Fruit fly (Drosophila melanogaster) whole organism, pupa: ENCODE results near the gene Nrg.

ENCODE experiments used
- CG10348 ChIP-seq: fragments of 200-800 bp; sonication (Bioruptor generic); IDR thresholded peaks from 2 replicates; pipeline ENCODE4 v1.3.6; 2022; ENCODE audit warnings: missing biosample characterization, missing genetic modification characterization
- CG12605 ChIP-seq: fragments of 200-800 bp; sonication (Bioruptor generic); IDR thresholded peaks from 2 replicates; pipeline ENCODE4 v1.3.6; 2022; ENCODE audit warnings: missing biosample characterization, missing genetic modification characterization
- CG13204 ChIP-seq: fragments of 200-800 bp; sonication (Bioruptor generic); optimal IDR thresholded peaks from 2 replicates; lab custom pipeline; 2018; ENCODE audit warnings: missing biosample characterization, mild to moderate bottlenecking, missing genetic modification characterization, moderate library complexity
- CG14655 ChIP-seq: fragments of 200-800 bp; sonication (Bioruptor generic); optimal IDR thresholded peaks from 3 replicates; lab custom pipeline; 2017; ENCODE audit warnings: mild to moderate bottlenecking, missing biosample characterization, missing genetic modification reagents, missing genetic modification characterization
- CG17806 ChIP-seq: fragments of 200-800 bp; sonication (Bioruptor generic); optimal IDR thresholded peaks from 2 replicates; lab custom pipeline; 2018; ENCODE audit warnings: missing biosample characterization, mild to moderate bottlenecking, missing genetic modification characterization, moderate library complexity
- CG34367 ChIP-seq: fragments of 200-800 bp; sonication (Bioruptor generic); optimal IDR thresholded peaks from 2 replicates; lab custom pipeline; 2018; ENCODE audit warnings: missing biosample characterization, mild to moderate bottlenecking, missing genetic modification characterization
- CG4496 ChIP-seq: fragments of 200-800 bp; sonication (Bioruptor generic); IDR thresholded peaks from 3 replicates; pipeline ENCODE4 v1.3.6; 2022; ENCODE audit warnings: missing biosample characterization, missing genetic modification characterization
- CG8159 ChIP-seq: fragments of 200-800 bp; sonication (Bioruptor generic); optimal IDR thresholded peaks from 3 replicates; lab custom pipeline; 2018; ENCODE audit warnings: missing biosample characterization, mild to moderate bottlenecking, missing genetic modification characterization, moderate library complexity
- Pif1B ChIP-seq: fragments of 200-800 bp; sonication (Bioruptor generic); optimal IDR thresholded peaks from 3 replicates; lab custom pipeline; 2016; ENCODE audit warnings: missing biosample characterization, missing genetic modification characterization
- fd96Ca ChIP-seq: fragments of 200-800 bp; sonication (Bioruptor generic); IDR thresholded peaks from 3 replicates; pipeline ENCODE4 v1.3.6; 2022; ENCODE audit warnings: missing biosample characterization, missing genetic modification characterization
- gl ChIP-seq: fragments of 200-800 bp; sonication (Bioruptor generic); optimal IDR thresholded peaks from 2 replicates; lab custom pipeline; 2018; ENCODE audit warnings: missing biosample characterization, mild to moderate bottlenecking, missing genetic modification characterization
- rn ChIP-seq: fragments of 200-800 bp; sonication (Bioruptor generic); IDR thresholded peaks from 2 replicates; pipeline ENCODE4 v1.3.6; 2022; ENCODE audit warnings: missing biosample characterization, missing genetic modification characterization

dm6 chrX:8475657-8476056 lies 41.5 kb upstream of the Nrg start:
- TF ChIP-seq CG17806 (no peak), rn (no peak), CG10348 (GFP tag; lab: Robert Waterston, UW) (no peak), CG34367 (tag; lab: Kevin White, UChicago) (no peak), CG12605 (GFP tag; lab: Robert Waterston, UW) (no peak), CG14655 (GFP tag; lab: Kevin White, UChicago) (no peak), CG13204 (GFP tag; lab: Kevin White, UChicago) (no peak), gl (no peak), CG8159 (tag; lab: Kevin White, UChicago) (no peak), fd96Ca (GFP tag; lab: Robert Waterston, UW) (no peak), CG4496 (GFP tag; lab: Robert Waterston, UW) (no peak), Pif1B (GFP tag; lab: Kevin White, UChicago) (no peak)
